Worm (Caenorhabditis elegans) whole organism, L1 larva: Measurements from ENCODE around the gene C54D10.3.

ENCODE experiments used
- C34B4.2 ChIP-seq: sonication (generic microtip); optimal IDR thresholded peaks from 2 replicates; lab custom pipeline; 2017; ENCODE audit warnings: mild to moderate bottlenecking, missing genetic modification characterization, missing compliant biosample characterization
- Y116A8C.19 ChIP-seq: sonication (generic microtip); optimal IDR thresholded peaks from 2 replicates; lab custom pipeline; 2016; ENCODE audit warnings: missing compliant biosample characterization, missing genetic modification characterization, borderline replicate concordance
- ceh-63 ChIP-seq: fragments of 200-800 bp; sonication (Bioruptor generic); optimal IDR thresholded peaks from 2 replicates; lab custom pipeline; 2018; ENCODE audit warnings: mild to moderate bottlenecking, missing genetic modification characterization, missing compliant biosample characterization
- ceh-82 ChIP-seq, 3 experiments: fragments of 150-350 bp in 1 of 3; sonication (generic microtip) in 2 of 3; optimal IDR thresholded peaks; 2 replicates each; lab custom pipeline; 2014 to 2017; ENCODE audit warnings: missing biosample characterization in 3 of 3, missing genetic modification characterization in 3 of 3
- ceh-88 ChIP-seq: fragments of 200-800 bp; sonication (Bioruptor generic); IDR thresholded peaks from 2 replicates; pipeline ENCODE4 v1.3.6; 2022; ENCODE audit warnings: missing genetic modification characterization, missing compliant biosample characterization
- ceh-90 ChIP-seq: sonication (generic microtip); optimal IDR thresholded peaks from 2 replicates; lab custom pipeline; 2016; ENCODE audit warnings: missing genetic modification characterization, missing compliant biosample characterization
- ces-1 ChIP-seq: fragments of 150-350 bp; optimal IDR thresholded peaks from 2 replicates; lab custom pipeline; 2014; ENCODE audit warnings: missing biosample characterization, missing genetic modification reagents, missing genetic modification characterization
- efl-1 ChIP-seq, 4 experiments: fragments of 150-350 bp; optimal IDR thresholded peaks in 3 of 4; peaks in 1 of 4; 1 replicate in 1 of 4; 2 replicates in 3 of 4; lab custom pipeline; 2014; ENCODE audit warnings: missing biosample characterization in 2 of 4, missing genetic modification characterization in 2 of 4, missing genetic modification reagents in 2 of 4
- elt-2 ChIP-seq: sonication (generic microtip); optimal IDR thresholded peaks from 2 replicates; lab custom pipeline; 2016; ENCODE audit warnings: missing genetic modification characterization, mild to moderate bottlenecking, inconsistent platforms, missing compliant biosample characterization, missing genetic modification reagents
- elt-3 ChIP-seq, 6 experiments: fragments of 150-350 bp in 1 of 6; sonication (generic microtip); optimal IDR thresholded peaks; 2 replicates each; lab custom pipeline; 2017 to 2018; ENCODE audit warnings: missing biosample characterization in 6 of 6, missing genetic modification characterization in 6 of 6, inconsistent platforms in 1 of 6
- ets-5 ChIP-seq: fragments of 200-800 bp; sonication (Bioruptor generic); IDR thresholded peaks from 2 replicates; pipeline ENCODE4 v1.3.6; 2022; ENCODE audit warnings: missing genetic modification characterization, missing compliant biosample characterization
- fkh-4 ChIP-seq: sonication (generic microtip); optimal IDR thresholded peaks from 2 replicates; lab custom pipeline; 2016; ENCODE audit warnings: missing compliant biosample characterization, missing genetic modification characterization, borderline replicate concordance
- fos-1 ChIP-seq: fragments of 150-350 bp; optimal IDR thresholded peaks from 2 replicates; lab custom pipeline; 2014; ENCODE audit warnings: missing biosample characterization, missing genetic modification characterization
- grh-1 ChIP-seq: fragments of 200-800 bp; sonication (Bioruptor generic); IDR thresholded peaks from 2 replicates; pipeline ENCODE4 v1.3.6; 2022; ENCODE audit warnings: missing genetic modification reagents, missing genetic modification characterization, missing compliant biosample characterization
- hpl-2 ChIP-seq: fragments of 150-350 bp; optimal IDR thresholded peaks from 2 replicates; lab custom pipeline; 2014; ENCODE audit warnings: missing biosample characterization, missing genetic modification reagents, missing genetic modification characterization
- jun-1 ChIP-seq: fragments of 150-350 bp; optimal IDR thresholded peaks from 2 replicates; lab custom pipeline; 2014; ENCODE audit warnings: missing biosample characterization, missing genetic modification reagents, missing genetic modification characterization
- lin-13 ChIP-seq: fragments of 150-350 bp; optimal IDR thresholded peaks from 2 replicates; lab custom pipeline; 2014; ENCODE audit warnings: missing biosample characterization, missing genetic modification reagents, missing genetic modification characterization
- lin-14 ChIP-seq: fragments of 200-800 bp; sonication (Bioruptor generic); optimal IDR thresholded peaks from 2 replicates; lab custom pipeline; 2018; ENCODE audit warnings: mild to moderate bottlenecking, missing genetic modification characterization, moderate library complexity, missing compliant biosample characterization
- lin-35 ChIP-seq, 2 experiments: fragments of 150-350 bp; optimal IDR thresholded peaks; 2 replicates each; lab custom pipeline; 2014; ENCODE audit warnings: missing biosample characterization in 2 of 2, missing genetic modification characterization in 2 of 2, missing genetic modification reagents in 2 of 2
- lin-39 ChIP-seq: fragments of 150-350 bp; optimal IDR thresholded peaks from 2 replicates; lab custom pipeline; 2014; ENCODE audit warnings: missing biosample characterization, missing genetic modification reagents, missing genetic modification characterization
- lir-3 ChIP-seq: sonication (generic microtip); optimal IDR thresholded peaks from 2 replicates; lab custom pipeline; 2016; ENCODE audit warnings: mild to moderate bottlenecking, missing genetic modification characterization, moderate library complexity, missing compliant biosample characterization; ENCODE audit not compliant: poor library complexity
- lsy-2 ChIP-seq, 2 experiments: fragments of 150-350 bp; optimal IDR thresholded peaks; 2 replicates each; lab custom pipeline; 2014; ENCODE audit warnings: missing biosample characterization in 2 of 2, missing genetic modification characterization in 2 of 2
- mdl-1 ChIP-seq, 2 experiments: fragments of 150-350 bp; optimal IDR thresholded peaks; 2 replicates each; lab custom pipeline; 2014 to 2017; ENCODE audit warnings: missing biosample characterization in 2 of 2, missing genetic modification characterization in 2 of 2, inconsistent platforms in 1 of 2
- mep-1 ChIP-seq: fragments of 150-350 bp; optimal IDR thresholded peaks from 2 replicates; lab custom pipeline; 2014; ENCODE audit warnings: missing biosample characterization, missing genetic modification characterization
- nhr-12 ChIP-seq: sonication (generic microtip); optimal IDR thresholded peaks from 2 replicates; lab custom pipeline; 2017; ENCODE audit warnings: missing biosample characterization, missing genetic modification characterization
- nhr-19 ChIP-seq: fragments of 200-800 bp; sonication (Bioruptor generic); conservative IDR thresholded peaks from 2 replicates; pipeline ENCODE4 v1.3.6; 2022; ENCODE audit warnings: missing genetic modification characterization, missing compliant biosample characterization
- nhr-20 ChIP-seq: sonication (generic microtip); optimal IDR thresholded peaks from 2 replicates; lab custom pipeline; 2016; ENCODE audit warnings: mild to moderate bottlenecking, missing genetic modification characterization, missing compliant biosample characterization
- nhr-28 ChIP-seq: fragments of 150-350 bp; optimal IDR thresholded peaks from 2 replicates; lab custom pipeline; 2014; ENCODE audit warnings: missing biosample characterization, missing genetic modification characterization
- nhr-47 ChIP-seq: sonication (generic microtip); optimal IDR thresholded peaks from 2 replicates; lab custom pipeline; 2016; ENCODE audit warnings: mild to moderate bottlenecking, missing genetic modification characterization, moderate library complexity, missing compliant biosample characterization
- nhr-71 ChIP-seq: sonication (generic microtip); optimal IDR thresholded peaks from 2 replicates; lab custom pipeline; 2016; ENCODE audit warnings: mild to moderate bottlenecking, missing genetic modification characterization, moderate library complexity, missing compliant biosample characterization
- nhr-77 ChIP-seq: fragments of 150-350 bp; optimal IDR thresholded peaks from 2 replicates; lab custom pipeline; 2014; ENCODE audit warnings: missing biosample characterization, missing genetic modification characterization
- nhr-84 ChIP-seq: sonication (generic microtip); optimal IDR thresholded peaks from 2 replicates; lab custom pipeline; 2017; ENCODE audit warnings: missing biosample characterization, missing genetic modification characterization
- nhr-85 ChIP-seq: sonication (generic microtip); peaks from one replicate; lab custom pipeline; 2016; ENCODE audit warnings: missing genetic modification characterization, inconsistent platforms, missing compliant biosample characterization
- nhr-90 ChIP-seq: sonication (generic microtip); optimal IDR thresholded peaks from 2 replicates; lab custom pipeline; 2016; ENCODE audit warnings: mild to moderate bottlenecking, missing genetic modification characterization, missing compliant biosample characterization; ENCODE audit not compliant: poor library complexity
- pag-3 ChIP-seq: sonication (generic microtip); optimal IDR thresholded peaks from 2 replicates; lab custom pipeline; 2017; ENCODE audit warnings: missing genetic modification characterization, mild to moderate bottlenecking, missing compliant biosample characterization, antibody characterized with exemption, borderline replicate concordance; ENCODE audit not compliant: insufficient read depth
- pax-3 ChIP-seq: fragments of 200-800 bp; sonication (Bioruptor generic); optimal IDR thresholded peaks from 2 replicates; lab custom pipeline; 2018; ENCODE audit warnings: mild to moderate bottlenecking, missing genetic modification characterization, moderate library complexity, missing compliant biosample characterization
- pqm-1 ChIP-seq: sonication (generic microtip); optimal IDR thresholded peaks from 3 replicates; lab custom pipeline; 2017; ENCODE audit warnings: missing biosample characterization, missing genetic modification characterization
- rnt-1 ChIP-seq: sonication (generic microtip); optimal IDR thresholded peaks from 2 replicates; lab custom pipeline; 2016; ENCODE audit warnings: mild to moderate bottlenecking, missing genetic modification characterization, moderate library complexity, missing compliant biosample characterization
- skn-1 ChIP-seq: fragments of 150-350 bp; optimal IDR thresholded peaks from 2 replicates; lab custom pipeline; 2014; ENCODE audit warnings: missing biosample characterization, missing genetic modification characterization
- snpc-4 ChIP-seq: fragments of 150-350 bp; optimal IDR thresholded peaks from 2 replicates; lab custom pipeline; 2014; ENCODE audit warnings: missing biosample characterization, missing genetic modification characterization
- tbx-2 ChIP-seq: sonication (generic microtip); optimal IDR thresholded peaks from 2 replicates; lab custom pipeline; 2016; ENCODE audit warnings: missing genetic modification characterization, missing compliant biosample characterization
- unc-130 ChIP-seq: fragments of 150-350 bp; optimal IDR thresholded peaks from 2 replicates; lab custom pipeline; 2017; ENCODE audit warnings: missing biosample characterization, missing genetic modification characterization, inconsistent platforms
- unc-30 ChIP-seq: sonication (generic microtip); optimal IDR thresholded peaks from 2 replicates; lab custom pipeline; 2017; ENCODE audit warnings: missing biosample characterization, missing genetic modification characterization
- unc-62 ChIP-seq: fragments of 150-350 bp; optimal IDR thresholded peaks from 2 replicates; lab custom pipeline; 2014; ENCODE audit warnings: missing biosample characterization, missing genetic modification reagents, missing genetic modification characterization
- unc-86 ChIP-seq: sonication (generic microtip); optimal IDR thresholded peaks from 2 replicates; lab custom pipeline; 2016; ENCODE audit warnings: missing genetic modification characterization, missing compliant biosample characterization
- vab-15 ChIP-seq: sonication (generic microtip); optimal IDR thresholded peaks from 2 replicates; lab custom pipeline; 2017; ENCODE audit warnings: missing genotype, mild to moderate bottlenecking, missing genetic modification characterization, missing compliant biosample characterization
- xbp-1 ChIP-seq: sonication (generic microtip); optimal IDR thresholded peaks from 2 replicates; lab custom pipeline; 2016; ENCODE audit warnings: missing genetic modification characterization, missing compliant biosample characterization
- zag-1 ChIP-seq: fragments of 150-350 bp; optimal IDR thresholded peaks from 2 replicates; lab custom pipeline; 2014; ENCODE audit warnings: missing biosample characterization, missing genetic modification characterization

C54D10.3 gene

DNA sequence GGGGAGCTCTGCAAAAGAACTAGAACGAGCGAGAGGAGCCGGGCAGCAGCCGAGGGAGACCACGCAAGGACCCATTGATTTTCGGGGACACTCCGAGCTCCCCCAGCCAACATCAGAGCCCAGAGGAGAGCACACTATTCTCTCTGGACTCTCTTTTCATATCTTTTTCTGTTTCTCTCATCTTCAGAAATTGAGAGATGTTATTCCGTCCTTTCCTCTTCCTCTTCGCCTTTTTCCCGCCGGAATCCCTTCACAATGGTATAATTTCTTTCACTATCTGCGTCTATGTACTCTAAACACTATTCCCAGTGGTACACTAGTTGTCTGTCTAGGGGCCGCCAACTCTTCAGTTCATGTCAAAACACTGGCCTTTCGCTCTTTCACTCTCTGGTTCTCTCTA lies 47.0 kb downstream of the C54D10.3 start (continued):
- TF ChIP-seq Y116A8C.19 (tag; lab: Kevin White, UChicago) (no peak), lin-13 (GFP tag; lab: Kevin White, UChicago) (peak; percentile 51), efl-1 (optimal IDR thresholded peaks at IDR 0.05; lab: Kevin White, UChicago) (peak; percentile 78 to 82), efl-1 (GFP tag; optimal IDR thresholded peaks at IDR 0.05 in 1 of 2; lab: Kevin White, UChicago) (peak; percentile 49 to 92), elt-3 (tag; optimal IDR thresholded peaks at IDR 0.05; lab: Kevin White, UChicago) (peak in 1 of 6 experiments; percentile 27), ceh-88 (GFP tag; lab: Robert Waterston, UW) (peak; percentile 53; the same call in 1 of the 2 replicates), lir-3 (tag; lab: Kevin White, UChicago) (peak; percentile 65), nhr-90 (tag; lab: Kevin White, UChicago) (peak; percentile 55), pqm-1 (no peak), jun-1 (tag; lab: Kevin White, UChicago) (peak; percentile 36), unc-130 (peak; percentile 42), nhr-85 (peak; percentile 85)

DNA sequence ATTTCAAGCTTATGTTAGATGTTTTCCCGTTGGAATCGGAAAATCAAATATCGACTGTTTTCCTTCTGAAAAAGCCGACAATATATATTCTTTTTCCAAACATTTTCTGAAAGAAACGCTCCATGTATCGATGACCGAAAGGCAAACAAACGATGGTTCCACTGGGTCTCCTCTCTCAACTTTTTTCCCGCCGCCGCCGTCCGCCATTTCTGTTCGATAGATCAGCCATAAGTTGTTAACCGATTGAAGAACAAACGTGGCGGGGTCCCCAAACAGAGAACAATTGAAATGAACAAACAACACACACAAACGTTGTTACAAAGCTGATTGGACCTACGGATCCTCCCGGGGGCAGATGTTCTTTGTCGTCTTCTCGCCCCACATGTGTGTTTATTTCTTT lies 48.3 kb downstream of the C54D10.3 start:
- TF ChIP-seq lin-14 = peak; percentile 20
- no peak for TF ChIP-seq pag-3

DNA sequence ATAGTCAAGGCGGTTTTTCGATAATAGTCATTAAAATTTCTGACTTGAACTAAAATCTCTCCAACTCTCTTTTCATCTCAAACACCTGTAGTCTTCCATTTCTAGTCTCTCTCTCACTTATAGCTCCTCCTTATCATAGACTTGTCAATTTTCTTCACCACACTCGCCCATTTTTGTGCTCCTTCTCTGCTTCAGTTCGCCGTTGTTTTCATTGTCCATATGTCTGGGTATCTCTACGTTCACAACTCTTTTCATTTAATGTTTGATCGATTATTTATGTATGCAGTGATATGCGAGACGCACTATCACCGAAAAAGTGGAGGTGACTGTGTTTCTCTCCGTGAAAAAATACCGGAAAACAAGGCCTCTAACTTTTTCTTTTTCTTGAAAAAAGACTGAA lies 49.4 kb downstream of the C54D10.3 start:
- TF ChIP-seq pqm-1 (peak; percentile 29), vab-15 (tag; lab: Kevin White, UChicago) (no peak), ets-5 (no peak), lin-14 (peak; percentile 26), ceh-88 (GFP tag; lab: Robert Waterston, UW) (no peak), rnt-1 (no peak), ceh-90 (no peak), hpl-2 (GFP tag; lab: Kevin White, UChicago) (no peak), nhr-12 (tag; lab: Kevin White, UChicago) (no peak), tbx-2 (tag; lab: Kevin White, UChicago) (no peak), unc-62 (GFP tag; lab: Kevin White, UChicago) (no peak), fkh-4 (tag; lab: Kevin White, UChicago) (no peak), C34B4.2 (tag; lab: Kevin White, UChicago) (no peak), mdl-1 (tag; optimal IDR thresholded peaks at IDR 0.05; lab: Kevin White, UChicago) (no peak), fos-1 (no peak), xbp-1 (tag; lab: Kevin White, UChicago) (no peak), nhr-77 (no peak), pag-3 (no peak), lin-39 (tag; lab: Kevin White, UChicago) (no peak), mep-1 (no peak), ceh-63 (GFP tag; lab: Kevin White, UChicago) (no peak), pax-3 (tag; lab: Kevin White, UChicago) (peak; percentile 5), nhr-28 (tag; lab: Kevin White, UChicago) (no peak), elt-3 (tag; optimal IDR thresholded peaks at IDR 0.05; lab: Kevin White, UChicago) (no peak), nhr-19 (GFP tag; lab: Robert Waterston, UW) (no peak), ceh-82 (tag; optimal IDR thresholded peaks at IDR 0.05; lab: Kevin White, UChicago) (no peak), nhr-71 (tag; lab: Kevin White, UChicago) (no peak), zag-1 (tag; lab: Kevin White, UChicago) (no peak), lsy-2 (tag; optimal IDR thresholded peaks at IDR 0.05; lab: Kevin White, UChicago) (no peak), unc-86 (tag; lab: Kevin White, UChicago) (no peak), skn-1 (tag; lab: Kevin White, UChicago) (no peak), nhr-47 (tag; lab: Kevin White, UChicago) (no peak), unc-30 (tag; lab: Kevin White, UChicago) (no peak), nhr-85 (no peak), nhr-20 (peak; percentile 8), elt-2 (tag; lab: Kevin White, UChicago) (peak; percentile 67), lin-35 (GFP tag; optimal IDR thresholded peaks at IDR 0.05; lab: Kevin White, UChicago) (peak in 1 of 2 experiments; percentile 19), snpc-4 (tag; lab: Kevin White, UChicago) (no peak), grh-1 (no peak), ces-1 (GFP tag; lab: Kevin White, UChicago) (no peak), nhr-84 (no peak)
